Worm (Caenorhabditis elegans) whole organism, midembryonic: ENCODE results near the gene F38B7.11.

Source experiments
- T22C8.4 ChIP-seq: fragments of 200-800 bp; sonication (Bioruptor generic); IDR thresholded peaks from 2 replicates; pipeline ENCODE4 v1.3.6; 2022; ENCODE audit warnings: missing genetic modification characterization, missing compliant biosample characterization
- cog-1 ChIP-seq: sonication (generic microtip); optimal IDR thresholded peaks from 2 replicates; lab custom pipeline; 2016; ENCODE audit warnings: missing genetic modification characterization, missing compliant biosample characterization
- flt-1 ChIP-seq: fragments of 200-800 bp; sonication (Bioruptor generic); IDR thresholded peaks from 2 replicates; pipeline ENCODE4 v1.3.6; 2022; ENCODE audit warnings: missing genetic modification characterization, missing compliant biosample characterization
- klf-2 ChIP-seq: fragments of 200-800 bp; sonication (Bioruptor generic); conservative IDR thresholded peaks from 2 replicates; pipeline ENCODE4 v1.3.6; 2022; ENCODE audit warnings: missing genetic modification reagents, missing genetic modification characterization, missing compliant biosample characterization
- med-1 ChIP-seq: sonication (generic microtip); optimal IDR thresholded peaks from 2 replicates; lab custom pipeline; 2017; ENCODE audit warnings: missing genetic modification characterization, mild to moderate bottlenecking, missing compliant biosample characterization, antibody characterized with exemption, missing genetic modification reagents; ENCODE audit not compliant: insufficient read depth
- ref-1 ChIP-seq: fragments of 200-800 bp; sonication (Bioruptor generic); conservative IDR thresholded peaks from 2 replicates; pipeline ENCODE4 v1.3.6; 2022; ENCODE audit warnings: missing genetic modification reagents, missing genetic modification characterization, missing compliant biosample characterization
- tab-1 ChIP-seq: fragments of 200-800 bp; sonication (Bioruptor generic); IDR thresholded peaks from 2 replicates; pipeline ENCODE4 v1.3.6; 2022; ENCODE audit warnings: missing genetic modification characterization, missing compliant biosample characterization
- ztf-23 ChIP-seq: fragments of 200-800 bp; sonication (Bioruptor generic); IDR thresholded peaks from 2 replicates; pipeline ENCODE4 v1.3.6; 2022; ENCODE audit warnings: missing genetic modification reagents, missing genetic modification characterization, missing compliant biosample characterization
- ztf-29 ChIP-seq: fragments of 200-800 bp; sonication (Bioruptor generic); IDR thresholded peaks from 2 replicates; pipeline ENCODE4 v1.3.6; 2022; ENCODE audit warnings: missing genetic modification reagents, missing genetic modification characterization, missing compliant biosample characterization

Gene F38B7.11

ce11 chrV:11562643-11563042 is 15.7 kb downstream of the F38B7.11 start, which contains the start of gene srx-86:
srx-86 (plus strand) TSS chrV:11562943.
- no peak for TF ChIP-seq klf-2 (GFP tag; lab: Robert Waterston, UW)
- TF ChIP-seq ztf-23 (GFP tag; lab: Robert Waterston, UW): no peak
- no peak for TF ChIP-seq ref-1 (GFP tag; lab: Robert Waterston, UW)
- no peak for TF ChIP-seq cog-1 (tag; lab: Kevin White, UChicago)
- no peak for TF ChIP-seq flt-1 (GFP tag; lab: Robert Waterston, UW)
- TF ChIP-seq ztf-29 (GFP tag; lab: Robert Waterston, UW): no peak
- no peak for TF ChIP-seq tab-1

ce11 chrV:11564573-11564972 is 17.7 kb downstream of the F38B7.11 start, which contains the start of gene srx-87:
srx-87 (plus strand) TSS chrV:11564873.
- TF ChIP-seq ztf-23 (GFP tag; lab: Robert Waterston, UW) (no peak), med-1 (GFP tag; lab: Kevin White, UChicago) (no peak), ref-1 (GFP tag; lab: Robert Waterston, UW) (no peak), T22C8.4 (GFP tag; lab: Robert Waterston, UW) (no peak), cog-1 (tag; lab: Kevin White, UChicago) (no peak), tab-1 (no peak), flt-1 (GFP tag; lab: Robert Waterston, UW) (no peak), ztf-29 (GFP tag; lab: Robert Waterston, UW) (no peak), klf-2 (GFP tag; lab: Robert Waterston, UW) (no peak)

- TF ChIP-seq ref-1 (GFP tag; lab: Robert Waterston, UW) (no peak), T22C8.4 (GFP tag; lab: Robert Waterston, UW) (no peak), tab-1 (no peak), ztf-23 (GFP tag; lab: Robert Waterston, UW) (no peak), klf-2 (GFP tag; lab: Robert Waterston, UW) (no peak), med-1 (GFP tag; lab: Kevin White, UChicago) (no peak), cog-1 (tag; lab: Kevin White, UChicago) (no peak), ztf-29 (GFP tag; lab: Robert Waterston, UW) (no peak), flt-1 (GFP tag; lab: Robert Waterston, UW) (no peak)
Measured at ce11 chrV:11570169-11570651, 23.3 kb downstream of the F38B7.11 start, which contains the start of the genes nhr-101 and pms-2. nhr-101 (plus strand) TSS chrV:11570476. pms-2 (minus strand) TSS chrV:11570601.

- no peak for TF ChIP-seq ztf-23 (GFP tag; lab: Robert Waterston, UW)
Measured at ce11 chrV:11572803-11573490, 26.1 kb downstream of the F38B7.11 start, which contains the start of the genes H12C20.7 and nhr-68. H12C20.7 (minus strand) TSS chrV:11572990. nhr-68 (plus strand) TSS chrV:11573440.

ce11 chrV:11574563-11574962 is 27.7 kb downstream of the F38B7.11 start:
- TF ChIP-seq flt-1 (GFP tag; lab: Robert Waterston, UW) (no peak), klf-2 (GFP tag; lab: Robert Waterston, UW) (no peak), cog-1 (tag; lab: Kevin White, UChicago) (no peak), ztf-29 (GFP tag; lab: Robert Waterston, UW) (no peak), tab-1 (no peak), ztf-23 (GFP tag; lab: Robert Waterston, UW) (no peak), ref-1 (GFP tag; lab: Robert Waterston, UW) (no peak), T22C8.4 (GFP tag; lab: Robert Waterston, UW) (no peak), med-1 (GFP tag; lab: Kevin White, UChicago) (no peak)

- no peak for TF ChIP-seq med-1 (GFP tag; lab: Kevin White, UChicago)
- no peak for TF ChIP-seq cog-1 (tag; lab: Kevin White, UChicago)
- TF ChIP-seq ztf-29 (GFP tag; lab: Robert Waterston, UW): no peak
- no peak for TF ChIP-seq T22C8.4 (GFP tag; lab: Robert Waterston, UW)
- no peak for TF ChIP-seq ztf-23 (GFP tag; lab: Robert Waterston, UW)
- no peak for TF ChIP-seq ref-1 (GFP tag; lab: Robert Waterston, UW)
- TF ChIP-seq klf-2 (GFP tag; lab: Robert Waterston, UW): no peak
- no peak for TF ChIP-seq tab-1
- no peak for TF ChIP-seq flt-1 (GFP tag; lab: Robert Waterston, UW)
Measured at ce11 chrV:11580826-11581225, 33.9 kb downstream of the F38B7.11 start, which contains the start of gene srx-90. srx-90 (plus strand) TSS chrV:11581126.

ce11 chrV:11583212-11583611 is 36.3 kb downstream of the F38B7.11 start, which contains the start of gene srx-88:
srx-88 (plus strand) TSS chrV:11583512.
- TF ChIP-seq tab-1 (no peak), klf-2 (GFP tag; lab: Robert Waterston, UW) (no peak), ref-1 (GFP tag; lab: Robert Waterston, UW) (no peak), ztf-23 (GFP tag; lab: Robert Waterston, UW) (no peak), med-1 (GFP tag; lab: Kevin White, UChicago) (no peak), cog-1 (tag; lab: Kevin White, UChicago) (no peak), flt-1 (GFP tag; lab: Robert Waterston, UW) (no peak), T22C8.4 (GFP tag; lab: Robert Waterston, UW) (no peak), ztf-29 (GFP tag; lab: Robert Waterston, UW) (no peak)

ce11 chrV:11585122-11585521 is 38.2 kb downstream of the F38B7.11 start:
- no peak for TF ChIP-seq med-1 (GFP tag; lab: Kevin White, UChicago)
- TF ChIP-seq ztf-23 (GFP tag; lab: Robert Waterston, UW): no peak
- no peak for TF ChIP-seq ztf-29 (GFP tag; lab: Robert Waterston, UW)
- TF ChIP-seq klf-2 (GFP tag; lab: Robert Waterston, UW): no peak
- no peak for TF ChIP-seq flt-1 (GFP tag; lab: Robert Waterston, UW)
- no peak for TF ChIP-seq ref-1 (GFP tag; lab: Robert Waterston, UW)
- no peak for TF ChIP-seq T22C8.4 (GFP tag; lab: Robert Waterston, UW)
- TF ChIP-seq cog-1 (tag; lab: Kevin White, UChicago): no peak
- TF ChIP-seq tab-1: no peak
